Worm (Caenorhabditis elegans) whole organism, mixed stage, embryonic: ENCODE results near the gene str-222.

Experiments used
- elt-3 ChIP-seq: fragments of 150-350 bp; optimal IDR thresholded peaks from 2 replicates; lab custom pipeline; 2014; ENCODE audit warnings: missing biosample characterization, missing genetic modification characterization
- flh-1 ChIP-seq: fragments of 200-800 bp; sonication (Bioruptor generic); optimal IDR thresholded peaks from 2 replicates; lab custom pipeline; 2018; ENCODE audit warnings: mild to moderate bottlenecking, missing genetic modification characterization, moderate library complexity, missing compliant biosample characterization
- ham-2 ChIP-seq: fragments of 200-800 bp; sonication (Bioruptor generic); optimal IDR thresholded peaks from 2 replicates; lab custom pipeline; 2018; ENCODE audit warnings: mild to moderate bottlenecking, missing genetic modification characterization, missing compliant biosample characterization
- lin-13 ChIP-seq: fragments of 150-350 bp; optimal IDR thresholded peaks from 2 replicates; lab custom pipeline; 2014; ENCODE audit warnings: missing biosample characterization, missing genetic modification characterization
- mep-1 ChIP-seq: fragments of 150-350 bp; optimal IDR thresholded peaks from 2 replicates; lab custom pipeline; 2017; ENCODE audit warnings: missing biosample characterization, missing genetic modification reagents, missing genetic modification characterization, inconsistent platforms
- nhr-12 ChIP-seq: fragments of 150-350 bp; optimal IDR thresholded peaks from 2 replicates; lab custom pipeline; 2014; ENCODE audit warnings: missing biosample characterization, missing genetic modification characterization
- nhr-2 ChIP-seq: fragments of 150-350 bp; optimal IDR thresholded peaks from 2 replicates; lab custom pipeline; 2014; ENCODE audit warnings: missing biosample characterization, missing genetic modification characterization
- nhr-237 ChIP-seq: fragments of 150-350 bp; optimal IDR thresholded peaks from 2 replicates; lab custom pipeline; 2014; ENCODE audit warnings: missing biosample characterization, missing genetic modification characterization
- pha-4 ChIP-seq: fragments of 150-350 bp; optimal IDR thresholded peaks from 2 replicates; lab custom pipeline; 2018; ENCODE audit warnings: missing biosample characterization, missing genetic modification reagents, missing genetic modification characterization
- sptf-1 ChIP-seq: sonication (generic microtip); optimal IDR thresholded peaks from 2 replicates; lab custom pipeline; 2017; ENCODE audit warnings: mild to moderate bottlenecking, missing genetic modification characterization, moderate library complexity, missing compliant biosample characterization
- unc-120 ChIP-seq: sonication (generic microtip); optimal IDR thresholded peaks from 2 replicates; lab custom pipeline; 2017; ENCODE audit warnings: missing genetic modification characterization, missing compliant biosample characterization; ENCODE audit not compliant: poor library complexity, severe bottlenecking
- unc-62 ChIP-seq: fragments of 150-350 bp; optimal IDR thresholded peaks from 2 replicates; lab custom pipeline; 2014; ENCODE audit warnings: missing biosample characterization, missing genetic modification reagents, missing genetic modification characterization

- no peak for TF ChIP-seq nhr-12
- TF ChIP-seq mep-1, result no peak
- TF ChIP-seq elt-3 (tag; lab: Kevin White, UChicago), result no peak
- TF ChIP-seq pha-4 (tag; lab: Kevin White, UChicago), result no peak
- TF ChIP-seq unc-120 (tag; lab: Kevin White, UChicago), result no peak
- TF ChIP-seq nhr-237 (tag; lab: Kevin White, UChicago), result no peak
- no peak for TF ChIP-seq sptf-1 (tag; lab: Kevin White, UChicago)
- no peak for TF ChIP-seq unc-62 (GFP tag; lab: Kevin White, UChicago)
- no peak for TF ChIP-seq lin-13 (tag; lab: Kevin White, UChicago)
- no peak for TF ChIP-seq ham-2 (GFP tag; lab: Kevin White, UChicago)
- no peak for TF ChIP-seq nhr-2
- TF ChIP-seq flh-1 (GFP tag; lab: Kevin White, UChicago), result no peak
Measured at ce11 chrV:1642768-1643167, 6.8 kb downstream of the str-222 start.
